Worm (Caenorhabditis elegans) whole organism, mixed stage, embryonic: ENCODE data around the gene Y2H9A.6.

Source experiments
- ceh-43 ChIP-seq: fragments of 200-800 bp; sonication (Bioruptor generic); optimal IDR thresholded peaks from 2 replicates; lab custom pipeline; 2018; ENCODE audit warnings: mild to moderate bottlenecking, missing genetic modification characterization, moderate library complexity, missing compliant biosample characterization
- flh-1 ChIP-seq: fragments of 200-800 bp; sonication (Bioruptor generic); optimal IDR thresholded peaks from 2 replicates; lab custom pipeline; 2018; ENCODE audit warnings: mild to moderate bottlenecking, missing genetic modification characterization, moderate library complexity, missing compliant biosample characterization
- mep-1 ChIP-seq: fragments of 150-350 bp; optimal IDR thresholded peaks from 2 replicates; lab custom pipeline; 2017; ENCODE audit warnings: missing biosample characterization, missing genetic modification reagents, missing genetic modification characterization, inconsistent platforms
- mls-2 ChIP-seq: sonication (generic microtip); optimal IDR thresholded peaks from 2 replicates; lab custom pipeline; 2016; ENCODE audit warnings: mild to moderate bottlenecking, missing genetic modification characterization, moderate library complexity, missing compliant biosample characterization
- nhr-237 ChIP-seq: fragments of 150-350 bp; optimal IDR thresholded peaks from 2 replicates; lab custom pipeline; 2014; ENCODE audit warnings: missing biosample characterization, missing genetic modification characterization
- nhr-28 ChIP-seq: fragments of 150-350 bp; optimal IDR thresholded peaks from 2 replicates; lab custom pipeline; 2014; ENCODE audit warnings: missing biosample characterization, missing genetic modification characterization
- snpc-4 ChIP-seq: fragments of 150-350 bp; optimal IDR thresholded peaks from 2 replicates; lab custom pipeline; 2014; ENCODE audit warnings: missing biosample characterization, missing genetic modification characterization
- sptf-1 ChIP-seq: sonication (generic microtip); optimal IDR thresholded peaks from 2 replicates; lab custom pipeline; 2017; ENCODE audit warnings: mild to moderate bottlenecking, missing genetic modification characterization, moderate library complexity, missing compliant biosample characterization
- unc-39 ChIP-seq: fragments of 150-350 bp; optimal IDR thresholded peaks from 2 replicates; lab custom pipeline; 2014; ENCODE audit warnings: missing biosample characterization, missing genetic modification characterization
- unc-62 ChIP-seq: fragments of 150-350 bp; optimal IDR thresholded peaks from 2 replicates; lab custom pipeline; 2014; ENCODE audit warnings: missing biosample characterization, missing genetic modification reagents, missing genetic modification characterization

ce11 chrV:13413301-13413700 is 30.3 kb upstream of the Y2H9A.6 start:
- TF ChIP-seq nhr-237 (tag; lab: Kevin White, UChicago) (no peak), unc-62 (GFP tag; lab: Kevin White, UChicago) (no peak), flh-1 (GFP tag; lab: Kevin White, UChicago) (no peak), ceh-43 (GFP tag; lab: Kevin White, UChicago) (no peak), unc-39 (tag; lab: Kevin White, UChicago) (no peak), sptf-1 (no peak), nhr-28 (tag; lab: Kevin White, UChicago) (no peak), snpc-4 (no peak), mep-1 (tag; lab: Kevin White, UChicago) (no peak), mls-2 (tag; lab: Kevin White, UChicago) (no peak)
